Fruit fly (Drosophila melanogaster): ENCODE data around the gene TSG101.

TSG101 gene

dm6 chr3L:16890650-16891336, 48.7 kb downstream of the TSG101 start (continued):
- TF ChIP-seq NK7.1 (GFP tag; optimal IDR thresholded peaks at IDR 0.05) (peak; percentile 67), sens-2 (GFP tag; IDR thresholded peaks at IDR 0.05) (peak; percentile 96), NC2β (GFP tag; optimal IDR thresholded peaks at IDR 0.05) (peak; percentile 89), mirr (GFP tag; optimal IDR thresholded peaks at IDR 0.05) (no peak), dysf (GFP tag; IDR thresholded peaks at IDR 0.05) (peak; percentile 91; the same call in 2 of the 3 replicates), cwo (GFP tag; optimal IDR thresholded peaks at IDR 0.05) (peak; percentile 81), unpg (GFP tag; optimal IDR thresholded peaks at IDR 0.05) (peak; percentile 94), CG9727 (GFP tag; optimal IDR thresholded peaks at IDR 0.05) (peak; percentile 85), CG2120 (GFP tag; optimal IDR thresholded peaks at IDR 0.05) (peak; percentile 61), Hmx (GFP tag; optimal IDR thresholded peaks at IDR 0.05) (peak; percentile 13), ftz-f1 (GFP tag; optimal IDR thresholded peaks at IDR 0.05) (peak; percentile 11), lab (GFP tag; optimal IDR thresholded peaks at IDR 0.05) (peak; percentile 87), CG17802 (tag; optimal IDR thresholded peaks at IDR 0.05) (peak; percentile 82), Kr (GFP tag; optimal IDR thresholded peaks at IDR 0.05) (no peak), br (optimal IDR thresholded peaks at IDR 0.05) (no peak), PHDP (tag; optimal IDR thresholded peaks at IDR 0.05) (peak; percentile 89), ash1 (GFP tag; optimal IDR thresholded peaks at IDR 0.05) (no peak), CG10959 (GFP tag; IDR thresholded peaks at IDR 0.05) (peak; percentile 89), cato (GFP tag; optimal IDR thresholded peaks at IDR 0.05; ENCODE audit: borderline replicate concordance) (peak; percentile 83), chm (GFP tag; IDR thresholded peaks at IDR 0.05) (peak; percentile 94), CG1233 (GFP tag; optimal IDR thresholded peaks at IDR 0.05) (peak; percentile 83), CG3163 (GFP tag; optimal IDR thresholded peaks at IDR 0.05) (peak; percentile 59), GATAe (GFP tag; conservative IDR thresholded peaks at IDR 0.05) (peak; percentile 67), sna (GFP tag; IDR thresholded peaks at IDR 0.05; ENCODE audit: partially characterized antibody) (no peak), grau (tag; optimal IDR thresholded peaks at IDR 0.05) (peak; percentile 84), D (optimal IDR thresholded peaks at IDR 0.05) (no peak), D (GFP tag; optimal IDR thresholded peaks at IDR 0.05) (peak; percentile 94), odd (GFP tag; optimal IDR thresholded peaks at IDR 0.05) (peak; percentile 79), twi (tag; optimal IDR thresholded peaks at IDR 0.05) (peak; percentile 78), danr (GFP tag; IDR thresholded peaks at IDR 0.05) (peak; percentile 87), Scr (GFP tag; IDR thresholded peaks at IDR 0.05; ENCODE audit: partially characterized antibody) (no peak), peb (GFP tag; IDR thresholded peaks at IDR 0.05) (peak; percentile 90), Mrtf (GFP tag; IDR thresholded peaks at IDR 0.05) (peak; percentile 83), Opbp (GFP tag; IDR thresholded peaks at IDR 0.05; ENCODE audit: partially characterized antibody) (0 out of 3 replicates have a peak, but pooled peaks have one; percentile 31), CG32532 (GFP tag; IDR thresholded peaks at IDR 0.05) (peak; percentile 75), CG8359 (GFP tag; optimal IDR thresholded peaks at IDR 0.05; ENCODE audit: borderline replicate concordance) (peak; percentile 100), cas (GFP tag; IDR thresholded peaks at IDR 0.05) (no peak), z (GFP tag; IDR thresholded peaks at IDR 0.05) (no peak), CG10543 (GFP tag; optimal IDR thresholded peaks at IDR 0.05) (peak; percentile 64), CG11398 (GFP tag; optimal IDR thresholded peaks at IDR 0.05) (peak; percentile 79), bcd (GFP tag; optimal IDR thresholded peaks at IDR 0.05) (peak; percentile 89), wek (GFP tag; optimal IDR thresholded peaks at IDR 0.05) (peak; percentile 70), ems (GFP tag; optimal IDR thresholded peaks at IDR 0.05) (peak; percentile 85), BEAF-32 (GFP tag; optimal IDR thresholded peaks at IDR 0.05) (no peak), crp (GFP tag; optimal IDR thresholded peaks at IDR 0.05) (peak in 1 of 2 experiments; percentile 49), Rfx (GFP tag; IDR thresholded peaks at IDR 0.05) (peak; percentile 75), Bteb2 (GFP tag; optimal IDR thresholded peaks at IDR 0.05) (peak; percentile 71), CG7357 (GFP tag; IDR thresholded peaks at IDR 0.05) (peak; percentile 86), CG11695 (GFP tag; IDR thresholded peaks at IDR 0.05) (peak; percentile 90), CG9215 (GFP tag; IDR thresholded peaks at IDR 0.05) (peak; percentile 65)
